Worm (Caenorhabditis elegans) whole organism, L4 larva: ENCODE measurements around the gene clec-169.
"Not testable (repeated sequence)": the region's sequence is repeated elsewhere in the genome, so short reads cannot be mapped to it uniquely, and the experiment has no call there.

Experiments used
- ZK546.5 ChIP-seq, 2 experiments: sonication (generic microtip); optimal IDR thresholded peaks; 2 replicates each; lab custom pipeline; 2017; ENCODE audit warnings: missing biosample characterization in 2 of 2, missing genetic modification characterization in 2 of 2
- aly-2 ChIP-seq: sonication (generic microtip); optimal IDR thresholded peaks from 2 replicates; lab custom pipeline; 2018; ENCODE audit warnings: missing biosample characterization, missing genetic modification characterization
- ama-1 ChIP-seq: fragments of 150-350 bp; optimal IDR thresholded peaks from 2 replicates; lab custom pipeline; 2014; ENCODE audit warnings: inconsistent platforms, mixed read lengths
- nhr-11 ChIP-seq: fragments of 150-350 bp; optimal IDR thresholded peaks from 2 replicates; lab custom pipeline; 2014; ENCODE audit warnings: missing biosample characterization, missing genetic modification characterization
- nhr-76 ChIP-seq: fragments of 150-350 bp; optimal IDR thresholded peaks from 2 replicates; lab custom pipeline; 2014; ENCODE audit warnings: missing biosample characterization, missing genetic modification characterization
- snpc-1.2 ChIP-seq: fragments of 200-800 bp; sonication (Bioruptor generic); IDR thresholded peaks from 2 replicates; pipeline ENCODE4 v1.3.6; 2022; ENCODE audit warnings: missing genetic modification reagents, missing genetic modification characterization, missing compliant biosample characterization
- unc-130 ChIP-seq: sonication (generic microtip); optimal IDR thresholded peaks from 2 replicates; lab custom pipeline; 2016; ENCODE audit warnings: missing genetic modification reagents, missing genetic modification characterization, missing compliant biosample characterization
- zag-1 ChIP-seq: fragments of 150-350 bp; optimal IDR thresholded peaks from 2 replicates; lab custom pipeline; 2014; ENCODE audit warnings: missing biosample characterization, missing genetic modification characterization

DNA sequence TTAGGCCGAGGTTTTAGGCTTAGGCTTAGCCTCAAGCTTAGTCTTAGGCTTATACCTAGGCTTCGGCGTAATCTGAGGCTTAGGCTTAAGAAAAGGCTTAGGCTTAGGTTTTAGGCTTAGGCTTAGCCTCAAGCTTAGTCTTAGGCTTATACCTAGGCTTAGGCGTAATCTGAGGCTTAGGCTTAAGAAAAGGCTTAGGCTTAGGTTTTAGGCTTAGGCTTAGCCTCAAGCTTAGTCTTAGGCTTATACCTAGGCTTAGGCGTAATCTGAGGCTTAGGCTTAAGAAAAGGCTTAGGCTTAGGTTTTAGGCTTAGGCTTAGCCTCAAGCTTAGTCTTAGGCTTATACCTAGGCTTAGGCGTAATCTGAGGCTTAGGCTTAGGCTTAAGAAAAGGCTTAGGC, 43.9 kb upstream of the clec-169 start:
- not testable (repeated sequence) for TF ChIP-seq snpc-1.2; ama-1 (lab: Kevin White, UChicago); unc-130; ZK546.5 (tag; optimal IDR thresholded peaks at IDR 0.05; lab: Kevin White, UChicago); nhr-76 (tag; lab: Kevin White, UChicago); aly-2 (tag; lab: Kevin White, UChicago); nhr-11 (tag; lab: Kevin White, UChicago); zag-1 (tag; lab: Kevin White, UChicago)
